Worm (Caenorhabditis elegans) whole organism, late embryonic: ENCODE results near the gene C26F1.3.

Experiments used
- C08G9.2 ChIP-seq: sonication (generic microtip); optimal IDR thresholded peaks from 2 replicates; lab custom pipeline; 2016; ENCODE audit warnings: mild to moderate bottlenecking, missing genetic modification characterization, moderate library complexity, missing compliant biosample characterization
- F13H6.1 ChIP-seq: sonication (generic microtip); optimal IDR thresholded peaks from 2 replicates; lab custom pipeline; 2016; ENCODE audit warnings: missing genetic modification characterization, missing compliant biosample characterization
- ceh-14 ChIP-seq: sonication (generic microtip); optimal IDR thresholded peaks from 2 replicates; lab custom pipeline; 2016; ENCODE audit warnings: missing genotype, missing genetic modification characterization, missing compliant biosample characterization
- ceh-18 ChIP-seq: sonication (generic microtip); optimal IDR thresholded peaks from 2 replicates; lab custom pipeline; 2016; ENCODE audit warnings: missing genetic modification characterization, missing compliant biosample characterization
- ceh-2 ChIP-seq: sonication (generic microtip); optimal IDR thresholded peaks from 2 replicates; lab custom pipeline; 2016; ENCODE audit warnings: missing genotype, missing genetic modification characterization, missing compliant biosample characterization
- ceh-22 ChIP-seq: sonication (generic microtip); optimal IDR thresholded peaks from 2 replicates; lab custom pipeline; 2017; ENCODE audit warnings: missing biosample characterization, missing genetic modification characterization
- ceh-48 ChIP-seq: sonication (generic microtip); optimal IDR thresholded peaks from 2 replicates; lab custom pipeline; 2016; ENCODE audit warnings: missing genetic modification characterization, inconsistent platforms, missing compliant biosample characterization
- dmd-4 ChIP-seq: sonication (generic microtip); optimal IDR thresholded peaks from 2 replicates; lab custom pipeline; 2016; ENCODE audit warnings: borderline replicate concordance, missing genetic modification characterization, missing compliant biosample characterization
- fax-1 ChIP-seq: sonication (generic microtip); optimal IDR thresholded peaks from 2 replicates; lab custom pipeline; 2016; ENCODE audit warnings: missing genotype, missing genetic modification characterization, missing compliant biosample characterization
- fkh-6 ChIP-seq: sonication (generic microtip); optimal IDR thresholded peaks from 2 replicates; lab custom pipeline; 2016; ENCODE audit warnings: missing genetic modification characterization, missing compliant biosample characterization
- hlh-15 ChIP-seq: sonication (generic microtip); optimal IDR thresholded peaks from 2 replicates; lab custom pipeline; 2016; ENCODE audit warnings: missing genetic modification characterization, missing compliant biosample characterization
- hlh-6 ChIP-seq: sonication (generic microtip); optimal IDR thresholded peaks from 2 replicates; lab custom pipeline; 2016; ENCODE audit warnings: missing genotype, missing genetic modification characterization, missing compliant biosample characterization
- hlh-8 ChIP-seq: sonication (generic microtip); optimal IDR thresholded peaks from 2 replicates; lab custom pipeline; 2016; ENCODE audit warnings: missing genotype, missing genetic modification characterization, missing compliant biosample characterization
- nfya-1 ChIP-seq: sonication (generic microtip); optimal IDR thresholded peaks from 2 replicates; lab custom pipeline; 2017; ENCODE audit warnings: missing genetic modification characterization, mild to moderate bottlenecking, missing compliant biosample characterization, antibody characterized with exemption, moderate library complexity
- nhr-232 ChIP-seq: sonication (generic microtip); optimal IDR thresholded peaks from 2 replicates; lab custom pipeline; 2016; ENCODE audit warnings: missing genetic modification characterization, missing compliant biosample characterization
- npax-4 ChIP-seq: sonication (generic microtip); optimal IDR thresholded peaks from 2 replicates; lab custom pipeline; 2016; ENCODE audit warnings: missing genetic modification characterization, missing compliant biosample characterization
- pax-1 ChIP-seq: fragments of 150-350 bp; optimal IDR thresholded peaks from 2 replicates; lab custom pipeline; 2014; ENCODE audit warnings: missing biosample characterization, missing genetic modification characterization
- pha-4 ChIP-seq: fragments of 150-350 bp; optimal IDR thresholded peaks from 2 replicates; lab custom pipeline; 2018; ENCODE audit warnings: missing biosample characterization, missing genetic modification reagents, missing genetic modification characterization
- rnt-1 ChIP-seq: sonication (generic microtip); optimal IDR thresholded peaks from 2 replicates; lab custom pipeline; 2016; ENCODE audit warnings: missing genetic modification characterization, missing compliant biosample characterization
- sox-4 ChIP-seq: sonication (generic microtip); optimal IDR thresholded peaks from 2 replicates; lab custom pipeline; 2017; ENCODE audit warnings: mild to moderate bottlenecking, missing genetic modification characterization, inconsistent platforms, missing compliant biosample characterization
- tbx-2 ChIP-seq: sonication (generic microtip); optimal IDR thresholded peaks from 2 replicates; lab custom pipeline; 2016; ENCODE audit warnings: missing genetic modification characterization, missing compliant biosample characterization
- unc-55 ChIP-seq: sonication (generic microtip); optimal IDR thresholded peaks from 2 replicates; lab custom pipeline; 2017; ENCODE audit warnings: missing biosample characterization, missing genetic modification reagents, missing genetic modification characterization
- ztf-16 ChIP-seq: sonication (generic microtip); optimal IDR thresholded peaks from 2 replicates; lab custom pipeline; 2017; ENCODE audit warnings: missing genetic modification characterization, missing compliant biosample characterization

C26F1.3 gene

ce11 chrV:7822655-7823054 lies 45.6 kb downstream of the C26F1.3 start:
- peak; percentile 40 for TF ChIP-seq hlh-6 (tag; lab: Kevin White, UChicago)
- TF ChIP-seq F13H6.1, result no peak
- TF ChIP-seq fkh-6 (tag; lab: Kevin White, UChicago), result no peak
- TF ChIP-seq rnt-1, result peak; percentile 95
- no peak for TF ChIP-seq ceh-2 (tag; lab: Kevin White, UChicago)
- no peak for TF ChIP-seq ceh-14
- no peak for TF ChIP-seq pha-4 (tag; lab: Kevin White, UChicago)
- TF ChIP-seq fax-1 (tag; lab: Kevin White, UChicago), result no peak
- peak; percentile 77 for TF ChIP-seq ceh-18 (tag; lab: Kevin White, UChicago)
- peak; percentile 98 for TF ChIP-seq unc-55
- peak; percentile 16 for TF ChIP-seq nfya-1 (tag; lab: Kevin White, UChicago)
- no peak for TF ChIP-seq ztf-16
- TF ChIP-seq tbx-2, result peak; percentile 23

- TF ChIP-seq pax-1 (tag; lab: Kevin White, UChicago) (no peak), hlh-15 (tag; lab: Kevin White, UChicago) (no peak), dmd-4 (no peak), unc-55 (peak; percentile 10), tbx-2 (no peak), sox-4 (tag; lab: Kevin White, UChicago) (no peak), hlh-8 (tag; lab: Kevin White, UChicago) (peak; percentile 58), ceh-48 (tag; lab: Kevin White, UChicago) (no peak)
- TF ChIP-seq, all 69 proteins: peak for 2
These were observed 47.0 kb downstream of the C26F1.3 start for ce11 chrV:7824138-7824537.

ce11 chrV:7825836-7826235 lies 48.7 kb downstream of the C26F1.3 start:
- TF ChIP-seq unc-55 (peak; percentile 58), ceh-22 (tag; lab: Kevin White, UChicago) (no peak)

ce11 chrV:7826362-7826761 lies 49.3 kb downstream of the C26F1.3 start:
- peak; percentile 3 for TF ChIP-seq unc-55
- no peak for TF ChIP-seq nhr-232
- TF ChIP-seq hlh-8 (tag; lab: Kevin White, UChicago), result peak; percentile 64
- TF ChIP-seq, all 69 proteins: peak for 2

ce11 chrV:7826917-7827316 lies 49.8 kb downstream of the C26F1.3 start, which contains the start of gene mig-6:
Gene mig-6, plus strand, starts transcription at chrV:7827217.
- TF ChIP-seq fax-1 (tag; lab: Kevin White, UChicago) (no peak), C08G9.2 (tag; lab: Kevin White, UChicago) (no peak), npax-4 (tag; lab: Kevin White, UChicago) (no peak), ztf-16 (no peak)
